Worm (Caenorhabditis elegans) whole organism, L1 larva: ENCODE measurements around the gene ZK1236.1.

Source experiments
- Y116A8C.19 ChIP-seq: sonication (generic microtip); optimal IDR thresholded peaks from 2 replicates; lab custom pipeline; 2016; ENCODE audit warnings: missing compliant biosample characterization, missing genetic modification characterization, borderline replicate concordance
- elt-2 ChIP-seq: sonication (generic microtip); optimal IDR thresholded peaks from 2 replicates; lab custom pipeline; 2016; ENCODE audit warnings: missing genetic modification characterization, mild to moderate bottlenecking, inconsistent platforms, missing compliant biosample characterization, missing genetic modification reagents
- hlh-4 ChIP-seq: sonication (generic microtip); optimal IDR thresholded peaks from 2 replicates; lab custom pipeline; 2016; ENCODE audit warnings: mild to moderate bottlenecking, missing genetic modification characterization, missing compliant biosample characterization
- lin-39 ChIP-seq: fragments of 150-350 bp; optimal IDR thresholded peaks from 2 replicates; lab custom pipeline; 2014; ENCODE audit warnings: missing biosample characterization, missing genetic modification reagents, missing genetic modification characterization
- lir-3 ChIP-seq: sonication (generic microtip); optimal IDR thresholded peaks from 2 replicates; lab custom pipeline; 2016; ENCODE audit warnings: mild to moderate bottlenecking, missing genetic modification characterization, moderate library complexity, missing compliant biosample characterization; ENCODE audit not compliant: poor library complexity
- nhr-11 ChIP-seq: fragments of 150-350 bp; optimal IDR thresholded peaks from 2 replicates; lab custom pipeline; 2014; ENCODE audit warnings: missing biosample characterization, missing genetic modification characterization
- nhr-28 ChIP-seq: fragments of 150-350 bp; optimal IDR thresholded peaks from 2 replicates; lab custom pipeline; 2014; ENCODE audit warnings: missing biosample characterization, missing genetic modification characterization
- tbx-2 ChIP-seq: sonication (generic microtip); optimal IDR thresholded peaks from 2 replicates; lab custom pipeline; 2016; ENCODE audit warnings: missing genetic modification characterization, missing compliant biosample characterization

DNA sequence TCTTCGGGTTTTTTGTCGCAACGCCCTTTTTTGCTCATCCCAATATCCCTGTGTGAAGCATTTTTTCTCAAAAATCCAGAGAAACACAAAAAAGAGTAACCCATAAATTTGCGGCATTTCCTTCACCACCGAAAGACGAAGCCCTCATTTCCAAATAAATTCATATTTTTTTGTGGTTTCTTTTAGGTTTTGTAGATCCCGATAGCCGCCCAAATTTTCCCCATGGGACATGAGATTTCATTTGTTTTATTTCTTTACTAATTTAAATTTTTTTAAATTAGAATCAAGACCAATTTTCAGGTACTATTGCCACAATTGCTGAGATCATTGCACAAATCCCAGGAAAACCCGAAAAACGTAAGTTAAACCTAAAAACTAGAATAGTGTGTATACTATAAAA is 37.6 kb downstream of the ZK1236.1 start, which contains the start of gene mig-39:
- no peak for TF ChIP-seq elt-2 (tag; lab: Kevin White, UChicago)
- no peak for TF ChIP-seq nhr-28 (tag; lab: Kevin White, UChicago)
- TF ChIP-seq Y116A8C.19, result no peak
- TF ChIP-seq lir-3 (tag; lab: Kevin White, UChicago), result no peak
- no peak for TF ChIP-seq nhr-11
- no peak for TF ChIP-seq hlh-4 (tag; lab: Kevin White, UChicago)
- TF ChIP-seq tbx-2 (tag; lab: Kevin White, UChicago), result no peak
- TF ChIP-seq lin-39 (tag; lab: Kevin White, UChicago), result no peak
